Worm (Caenorhabditis elegans): ENCODE measurements around the gene C53B7.3.
"Not testable (repeated sequence)": the region's sequence is repeated elsewhere in the genome, so short reads cannot be mapped to it uniquely, and the experiment has no call there.

C53B7.3 gene

DNA sequence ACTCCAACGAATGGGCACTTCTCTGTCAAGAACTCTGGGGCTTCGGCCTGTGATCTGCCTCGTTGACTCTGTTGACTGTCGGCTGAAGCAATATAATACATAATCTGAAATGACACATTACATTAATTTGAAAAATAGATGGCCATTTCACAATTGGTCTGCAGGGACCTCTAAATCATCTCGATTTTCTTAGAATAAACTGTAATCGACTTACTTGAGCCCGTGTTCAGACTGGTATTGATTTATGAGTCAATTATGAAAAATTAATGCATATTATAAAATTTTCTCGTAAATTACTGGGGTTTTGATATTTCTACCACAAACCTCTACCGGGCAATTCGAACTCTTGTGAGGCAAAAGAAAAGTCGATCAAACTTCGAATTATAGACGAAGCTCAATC, 24.1 kb downstream of the C53B7.3 start, which contains the start of gene C53B7.6:
TSS of gene C53B7.6 (minus strand) at position 101 of the 400 bp plus-strand sequence.
- not testable (repeated sequence) for TF ChIP-seq ceh-13 (GFP tag; optimal IDR thresholded peaks at IDR 0.05); pes-1 (GFP tag; IDR thresholded peaks at IDR 0.05); sea-1 (GFP tag; conservative IDR thresholded peaks at IDR 0.05)

DNA sequence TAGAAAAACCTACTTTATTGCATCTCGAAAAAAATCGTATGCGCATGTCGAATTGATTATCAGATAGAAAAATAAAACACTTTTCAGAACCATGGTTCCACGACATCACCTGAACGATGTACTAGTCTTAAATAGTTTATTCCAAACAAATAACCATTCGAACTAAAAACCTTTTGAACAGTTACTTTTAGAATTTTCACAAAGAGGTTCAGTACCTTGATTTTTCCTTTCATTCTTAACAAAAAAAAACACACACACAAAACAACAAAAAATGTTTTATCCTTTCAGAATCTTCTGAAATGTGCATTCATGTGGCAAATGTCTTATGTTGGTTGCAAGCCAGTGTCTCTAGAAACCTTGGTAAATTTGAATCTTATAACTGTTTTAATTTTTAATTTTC, 30.2 kb downstream of the C53B7.3 start, which contains the start of gene F41C6.4:
TSS of gene F41C6.4 (minus strand) at position 101 of the 400 bp plus-strand sequence.
- no peak for TF ChIP-seq ceh-36 (tag; optimal IDR thresholded peaks at IDR 0.05)
- no peak for TF ChIP-seq ceh-13 (GFP tag; optimal IDR thresholded peaks at IDR 0.05)
- TF ChIP-seq flt-1 (GFP tag; IDR thresholded peaks at IDR 0.05): no peak
- no peak for TF ChIP-seq F13C5.2 (tag; optimal IDR thresholded peaks at IDR 0.05)
- TF ChIP-seq tbx-37 (GFP tag; conservative IDR thresholded peaks at IDR 0.05): no peak
- no peak for TF ChIP-seq B0310.2 (tag; optimal IDR thresholded peaks at IDR 0.05)
- TF ChIP-seq aly-1 (tag; optimal IDR thresholded peaks at IDR 0.05): no peak
- no peak for TF ChIP-seq tbx-11 (GFP tag; IDR thresholded peaks at IDR 0.05)

DNA sequence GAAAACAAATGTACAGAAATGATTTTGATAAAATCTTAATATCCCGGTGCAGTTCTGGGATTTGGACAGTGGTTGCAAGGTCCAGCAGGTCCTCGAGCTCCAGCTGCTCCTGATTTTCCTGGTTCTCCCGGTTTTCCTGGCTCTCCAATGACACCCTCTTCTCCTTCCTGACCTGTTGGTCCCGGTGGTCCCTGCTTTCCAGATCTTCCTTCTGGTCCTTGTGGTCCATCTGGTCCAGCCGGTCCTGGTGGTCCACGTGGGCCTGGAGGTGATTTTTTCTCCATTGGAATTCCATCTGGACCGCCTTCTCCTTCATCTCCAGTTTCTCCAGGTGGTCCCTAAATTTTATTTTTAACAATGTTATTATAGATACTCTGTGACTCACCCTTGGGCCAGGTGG, 30.7 kb downstream of the C53B7.3 start:
- TF ChIP-seq flt-1 (GFP tag; IDR thresholded peaks at IDR 0.05): no peak
- TF ChIP-seq scrt-1 (GFP tag; IDR thresholded peaks at IDR 0.05): no peak
- TF ChIP-seq aly-1 (tag; optimal IDR thresholded peaks at IDR 0.05): no peak
- no peak for TF ChIP-seq hmg-4 (GFP tag; optimal IDR thresholded peaks at IDR 0.05)
- no peak for TF ChIP-seq tbx-11 (GFP tag; IDR thresholded peaks at IDR 0.05)
- no peak for TF ChIP-seq B0310.2 (tag; optimal IDR thresholded peaks at IDR 0.05)
- no peak for TF ChIP-seq tbx-37 (GFP tag; conservative IDR thresholded peaks at IDR 0.05)
- TF ChIP-seq hmbx-1 (tag; optimal IDR thresholded peaks at IDR 0.05): no peak
- no peak for TF ChIP-seq ama-1 (optimal IDR thresholded peaks at IDR 0.05)
- TF ChIP-seq F13C5.2 (tag; optimal IDR thresholded peaks at IDR 0.05): no peak
- TF ChIP-seq tra-4 (tag; optimal IDR thresholded peaks at IDR 0.05): no peak
- TF ChIP-seq ceh-13 (GFP tag; optimal IDR thresholded peaks at IDR 0.05): no peak
- TF ChIP-seq pes-1 (GFP tag; IDR thresholded peaks at IDR 0.05): no peak
- TF ChIP-seq sea-1 (GFP tag; conservative IDR thresholded peaks at IDR 0.05): no peak
- TF ChIP-seq ets-7 (tag; optimal IDR thresholded peaks at IDR 0.05): no peak
- no peak for TF ChIP-seq ceh-36 (tag; optimal IDR thresholded peaks at IDR 0.05)

DNA sequence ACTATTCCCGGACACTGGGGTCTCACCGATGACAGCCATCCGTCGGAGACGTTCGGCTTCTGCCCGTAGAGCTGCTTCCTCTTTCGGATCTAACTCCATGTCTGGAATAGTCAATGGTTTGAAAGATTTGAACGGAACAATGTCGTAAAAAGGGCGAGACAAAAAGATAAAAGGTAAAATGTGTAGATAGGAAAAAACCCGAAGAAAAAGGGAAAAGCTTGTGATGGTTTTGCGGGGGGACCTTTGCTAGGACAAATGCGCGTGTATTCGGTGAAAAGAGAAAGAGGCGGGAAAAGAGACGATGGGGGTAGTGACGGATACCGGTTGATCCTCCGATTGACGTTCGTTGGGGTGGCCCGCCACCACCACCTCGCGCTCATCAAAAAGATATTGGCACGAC, 32.9 kb downstream of the C53B7.3 start, which contains the start of gene col-173:
TSS of gene col-173 (minus strand) at position 101 of the 400 bp plus-strand sequence.
- TF ChIP-seq tbx-37 (GFP tag; conservative IDR thresholded peaks at IDR 0.05) (no peak), B0310.2 (tag; optimal IDR thresholded peaks at IDR 0.05) (no peak), tra-4 (tag; optimal IDR thresholded peaks at IDR 0.05) (no peak), ama-1 (optimal IDR thresholded peaks at IDR 0.05) (no peak), ceh-36 (tag; optimal IDR thresholded peaks at IDR 0.05) (no peak), scrt-1 (GFP tag; IDR thresholded peaks at IDR 0.05) (no peak), hmbx-1 (tag; optimal IDR thresholded peaks at IDR 0.05) (no peak), hnd-1 (tag; optimal IDR thresholded peaks at IDR 0.05) (no peak), tbx-11 (GFP tag; IDR thresholded peaks at IDR 0.05) (no peak), hmg-4 (GFP tag; optimal IDR thresholded peaks at IDR 0.05) (no peak), flt-1 (GFP tag; IDR thresholded peaks at IDR 0.05) (no peak), ceh-13 (GFP tag; optimal IDR thresholded peaks at IDR 0.05) (no peak), aly-1 (tag; optimal IDR thresholded peaks at IDR 0.05) (no peak), ets-7 (tag; optimal IDR thresholded peaks at IDR 0.05) (no peak), pes-1 (GFP tag; IDR thresholded peaks at IDR 0.05) (no peak), F13C5.2 (tag; optimal IDR thresholded peaks at IDR 0.05) (no peak), sea-1 (GFP tag; conservative IDR thresholded peaks at IDR 0.05) (no peak)

DNA sequence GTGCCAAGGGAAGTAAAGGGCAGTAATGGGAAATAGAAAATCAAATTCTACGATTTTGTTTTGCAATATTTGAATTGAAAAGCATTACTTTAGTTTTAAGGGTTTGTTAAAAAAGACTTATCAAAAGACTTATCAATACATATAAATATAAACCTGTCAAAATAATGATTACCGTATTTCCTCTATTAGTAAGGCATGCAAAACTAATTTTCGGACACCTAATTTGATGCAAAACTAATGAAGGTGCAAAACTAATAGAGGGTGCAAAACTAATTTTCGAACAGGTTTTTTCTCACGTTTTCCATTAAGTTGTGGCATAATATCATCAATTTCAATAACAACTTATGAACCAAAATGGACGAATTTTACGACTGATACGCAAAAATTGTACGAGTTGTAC, 37.2 kb downstream of the C53B7.3 start, which contains the start of gene F41C6.6:
TSS of gene F41C6.6 (minus strand) at position 101 of the 400 bp plus-strand sequence.
- TF ChIP-seq flt-1 (GFP tag; IDR thresholded peaks at IDR 0.05); tbx-11 (GFP tag; IDR thresholded peaks at IDR 0.05); ets-7 (tag; optimal IDR thresholded peaks at IDR 0.05): not testable (repeated sequence)

DNA sequence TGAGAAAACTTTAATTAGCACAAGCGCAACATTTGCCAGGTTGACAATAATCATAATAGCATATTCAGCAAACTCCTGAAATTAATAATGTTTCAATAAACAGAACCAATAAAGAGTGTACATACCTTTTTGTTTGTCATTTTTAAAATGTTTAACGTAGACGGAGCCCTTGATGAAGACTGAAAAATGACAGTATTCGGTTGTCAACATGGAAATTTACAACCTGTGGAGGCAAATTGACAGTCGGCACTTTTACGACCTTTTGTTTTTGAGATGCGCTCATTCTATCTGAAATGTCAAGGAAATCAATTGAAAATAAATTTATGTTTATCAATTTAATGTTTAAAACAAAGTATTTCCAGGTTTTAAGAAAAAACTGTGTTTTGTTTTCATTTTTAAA, 39.9 kb downstream of the C53B7.3 start:
- TF ChIP-seq F13C5.2 (tag; optimal IDR thresholded peaks at IDR 0.05) (no peak), B0310.2 (tag; optimal IDR thresholded peaks at IDR 0.05) (no peak), flt-1 (GFP tag; IDR thresholded peaks at IDR 0.05) (no peak), tbx-37 (GFP tag; conservative IDR thresholded peaks at IDR 0.05) (no peak), ama-1 (optimal IDR thresholded peaks at IDR 0.05) (no peak), sea-1 (GFP tag; conservative IDR thresholded peaks at IDR 0.05) (no peak), tra-4 (tag; optimal IDR thresholded peaks at IDR 0.05) (no peak), ets-7 (tag; optimal IDR thresholded peaks at IDR 0.05) (no peak)

DNA sequence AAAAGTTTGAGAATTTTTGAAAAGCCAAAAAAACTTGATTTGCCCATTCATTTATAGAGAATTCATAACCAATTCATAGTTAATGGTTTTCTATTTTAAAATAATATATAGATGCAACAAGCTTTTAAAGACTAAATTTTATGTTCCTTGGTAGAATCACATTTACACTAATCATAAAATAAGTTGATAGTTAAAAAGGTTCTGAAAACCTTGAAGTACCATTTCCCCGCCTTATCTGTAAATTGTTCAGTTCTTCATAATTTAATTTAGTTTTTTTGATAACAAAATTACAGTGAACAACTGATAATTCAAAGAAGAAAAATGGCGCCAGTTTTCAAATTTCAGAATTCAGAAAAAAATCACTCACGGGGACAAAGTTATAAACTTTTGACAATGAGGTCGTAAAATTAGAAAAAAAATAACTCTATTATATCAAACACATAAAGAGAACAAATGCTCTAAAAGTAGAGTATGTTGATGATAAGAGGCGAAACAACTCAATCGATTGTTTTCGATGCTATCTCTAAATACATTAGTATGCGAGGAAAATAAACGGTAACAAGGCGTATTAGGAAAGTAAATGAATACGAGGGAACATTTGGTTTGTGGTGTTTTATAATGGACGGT, 40.8 kb downstream of the C53B7.3 start, which contains the start of gene F41C6.7:
TSS of gene F41C6.7 (minus strand) at position 51 of the 627 bp plus-strand sequence.
- TF ChIP-seq aly-1 (tag; optimal IDR thresholded peaks at IDR 0.05) (no peak), tra-4 (tag; optimal IDR thresholded peaks at IDR 0.05) (no peak), scrt-1 (GFP tag; IDR thresholded peaks at IDR 0.05) (no peak), hmg-4 (GFP tag; optimal IDR thresholded peaks at IDR 0.05) (no peak), ama-1 (optimal IDR thresholded peaks at IDR 0.05) (no peak), tbx-37 (GFP tag; conservative IDR thresholded peaks at IDR 0.05) (no peak), ceh-36 (tag; optimal IDR thresholded peaks at IDR 0.05) (no peak), F13C5.2 (tag; optimal IDR thresholded peaks at IDR 0.05) (no peak), ceh-13 (GFP tag; optimal IDR thresholded peaks at IDR 0.05) (no peak), hmbx-1 (tag; optimal IDR thresholded peaks at IDR 0.05) (no peak), ets-7 (tag; optimal IDR thresholded peaks at IDR 0.05) (no peak), pes-1 (GFP tag; IDR thresholded peaks at IDR 0.05) (no peak), tbx-11 (GFP tag; IDR thresholded peaks at IDR 0.05) (no peak), B0310.2 (tag; optimal IDR thresholded peaks at IDR 0.05) (no peak), sea-1 (GFP tag; conservative IDR thresholded peaks at IDR 0.05) (no peak), hnd-1 (tag; optimal IDR thresholded peaks at IDR 0.05) (no peak), flt-1 (GFP tag; IDR thresholded peaks at IDR 0.05) (no peak)

Data from whole organism, early embryonic.